Fruit fly (Drosophila melanogaster): ENCODE results near the gene RabX4.

The RabX4 gene

dm6 chr3R:24825548-24825947 is 2.7 kb downstream of the RabX4 start, which contains the start of gene niki:
TSS of gene niki (minus strand) at chr3R:24825648.
- TF ChIP-seq Myc (optimal IDR thresholded peaks at IDR 0.05) = no peak
- TF ChIP-seq h (optimal IDR thresholded peaks at IDR 0.05) = no peak
- TF ChIP-seq psq (optimal IDR thresholded peaks at IDR 0.05) = no peak
- no peak for TF ChIP-seq insv (optimal IDR thresholded peaks at IDR 0.05)
- no peak for TF ChIP-seq Sin3A (optimal IDR thresholded peaks at IDR 0.05)
- no peak for TF ChIP-seq ttk (optimal IDR thresholded peaks at IDR 0.05)

dm6 chr3R:24823061-24823460 is 5.1 kb downstream of the RabX4 start:
- TF ChIP-seq h (optimal IDR thresholded peaks at IDR 0.05) = no peak
- no peak for TF ChIP-seq psq (optimal IDR thresholded peaks at IDR 0.05)
- no peak for TF ChIP-seq Sin3A (optimal IDR thresholded peaks at IDR 0.05)
- TF ChIP-seq ttk (optimal IDR thresholded peaks at IDR 0.05) = no peak
- TF ChIP-seq Myc (optimal IDR thresholded peaks at IDR 0.05) = no peak
- TF ChIP-seq insv (optimal IDR thresholded peaks at IDR 0.05) = no peak

- TF ChIP-seq Sin3A (optimal IDR thresholded peaks at IDR 0.05) (no peak), ttk (optimal IDR thresholded peaks at IDR 0.05) (no peak), psq (optimal IDR thresholded peaks at IDR 0.05) (no peak), h (optimal IDR thresholded peaks at IDR 0.05) (no peak), insv (optimal IDR thresholded peaks at IDR 0.05) (no peak), Myc (optimal IDR thresholded peaks at IDR 0.05) (no peak)
These were observed 11.0 kb downstream of the RabX4 start, which contains the start of the genes CG5808 and Saf-B for dm6 chr3R:24816993-24817854. TSS of gene CG5808 (minus strand) at chr3R:24817007. TSS of gene Saf-B (plus strand) at chr3R:24817464.

dm6 chr3R:24813637-24814301 is 14.4 kb downstream of the RabX4 start, which contains the start of the genes lili and CG34150:
TSS of gene lili (minus strand) at chr3R:24814012.
TSS of gene CG34150 (plus strand) at chr3R:24814262.
- no peak for TF ChIP-seq ttk (optimal IDR thresholded peaks at IDR 0.05)
- TF ChIP-seq Sin3A (optimal IDR thresholded peaks at IDR 0.05) = no peak
- TF ChIP-seq h (optimal IDR thresholded peaks at IDR 0.05) = no peak
- TF ChIP-seq psq (optimal IDR thresholded peaks at IDR 0.05) = no peak
- TF ChIP-seq insv (optimal IDR thresholded peaks at IDR 0.05) = no peak
- no peak for TF ChIP-seq Myc (optimal IDR thresholded peaks at IDR 0.05)

- no peak for TF ChIP-seq Myc (optimal IDR thresholded peaks at IDR 0.05)
- no peak for TF ChIP-seq psq (optimal IDR thresholded peaks at IDR 0.05)
- TF ChIP-seq h (optimal IDR thresholded peaks at IDR 0.05) = no peak
- TF ChIP-seq Sin3A (optimal IDR thresholded peaks at IDR 0.05) = no peak
- TF ChIP-seq insv (optimal IDR thresholded peaks at IDR 0.05) = no peak
- no peak for TF ChIP-seq ttk (optimal IDR thresholded peaks at IDR 0.05)
These were observed 15.1 kb downstream of the RabX4 start for dm6 chr3R:24812987-24813636.

dm6 chr3R:24812394-24812793 is 15.8 kb downstream of the RabX4 start:
- TF ChIP-seq ttk (optimal IDR thresholded peaks at IDR 0.05) (no peak), Sin3A (optimal IDR thresholded peaks at IDR 0.05) (no peak), Myc (optimal IDR thresholded peaks at IDR 0.05) (no peak), psq (optimal IDR thresholded peaks at IDR 0.05) (no peak), insv (optimal IDR thresholded peaks at IDR 0.05) (no peak), h (optimal IDR thresholded peaks at IDR 0.05) (no peak)

dm6 chr3R:24810844-24811625 is 17.2 kb downstream of the RabX4 start:
- no peak for TF ChIP-seq Sin3A (optimal IDR thresholded peaks at IDR 0.05)
- no peak for TF ChIP-seq Myc (optimal IDR thresholded peaks at IDR 0.05)
- no peak for TF ChIP-seq ttk (optimal IDR thresholded peaks at IDR 0.05)
- no peak for TF ChIP-seq insv (optimal IDR thresholded peaks at IDR 0.05)
- no peak for TF ChIP-seq h (optimal IDR thresholded peaks at IDR 0.05)
- TF ChIP-seq psq (optimal IDR thresholded peaks at IDR 0.05) = no peak

- TF ChIP-seq Myc (optimal IDR thresholded peaks at IDR 0.05) = no peak
- no peak for TF ChIP-seq Sin3A (optimal IDR thresholded peaks at IDR 0.05)
- TF ChIP-seq h (optimal IDR thresholded peaks at IDR 0.05) = no peak
- no peak for TF ChIP-seq insv (optimal IDR thresholded peaks at IDR 0.05)
- TF ChIP-seq ttk (optimal IDR thresholded peaks at IDR 0.05) = no peak
These were observed 18.5 kb downstream of the RabX4 start for dm6 chr3R:24809576-24810279.

- no peak for TF ChIP-seq h (optimal IDR thresholded peaks at IDR 0.05)
- TF ChIP-seq Sin3A (optimal IDR thresholded peaks at IDR 0.05) = no peak
- TF ChIP-seq insv (optimal IDR thresholded peaks at IDR 0.05) = no peak
- TF ChIP-seq psq (optimal IDR thresholded peaks at IDR 0.05) = no peak
- no peak for TF ChIP-seq Myc (optimal IDR thresholded peaks at IDR 0.05)
- TF ChIP-seq ttk (optimal IDR thresholded peaks at IDR 0.05) = no peak
These were observed 20.9 kb downstream of the RabX4 start, which contains the start of gene CG6980 for dm6 chr3R:24807321-24807720. TSS of gene CG6980 (plus strand) at chr3R:24807621.

- TF ChIP-seq ttk (optimal IDR thresholded peaks at IDR 0.05) = no peak
- no peak for TF ChIP-seq Sin3A (optimal IDR thresholded peaks at IDR 0.05)
- no peak for TF ChIP-seq Myc (optimal IDR thresholded peaks at IDR 0.05)
- no peak for TF ChIP-seq insv (optimal IDR thresholded peaks at IDR 0.05)
- TF ChIP-seq psq (optimal IDR thresholded peaks at IDR 0.05) = no peak
- TF ChIP-seq h (optimal IDR thresholded peaks at IDR 0.05) = no peak
These were observed 23.2 kb downstream of the RabX4 start, which contains the start of gene polybromo for dm6 chr3R:24805048-24805447. TSS of gene polybromo (minus strand) at chr3R:24805259.

All from Kc167 (cell line).